Fruit fly (Drosophila melanogaster) whole organism, wandering third instar larva: ENCODE measurements around the gene CG14435.

Experiments
- Abd-B ChIP-seq: fragments of >200 bp; optimal IDR thresholded peaks from 2 replicates; lab custom pipeline; 2017; ENCODE audit warnings: missing biosample characterization, missing genetic modification characterization
- CG32264 ChIP-seq: fragments of 200-800 bp; sonication (Bioruptor generic); optimal IDR thresholded peaks from 2 replicates; lab custom pipeline; 2016; ENCODE audit warnings: missing biosample characterization, missing genetic modification characterization
- CrebA ChIP-seq: fragments of 200-800 bp; sonication (Bioruptor generic); optimal IDR thresholded peaks from 2 replicates; lab custom pipeline; 2016; ENCODE audit warnings: missing biosample characterization, mild to moderate bottlenecking, missing genetic modification characterization, borderline replicate concordance
- Dfd ChIP-seq: fragments of >200 bp; optimal IDR thresholded peaks from 2 replicates; lab custom pipeline; 2017; ENCODE audit warnings: missing biosample characterization, missing genetic modification characterization
- GATAd ChIP-seq: sonication (Bioruptor generic); optimal IDR thresholded peaks from 2 replicates; lab custom pipeline; 2016; ENCODE audit warnings: missing biosample characterization, missing genetic modification characterization
- Rel ChIP-seq, 2 experiments: fragments of 200-800 bp; sonication (Bioruptor generic) in 1 of 2; optimal IDR thresholded peaks; 2 replicates in 1 of 2; 3 replicates in 1 of 2; lab custom pipeline; 2016 to 2019; ENCODE audit warnings: mild to moderate bottlenecking in 2 of 2, missing biosample characterization in 2 of 2, missing genetic modification characterization in 2 of 2, moderate library complexity in 1 of 2
- br ChIP-seq: fragments of 200-800 bp; sonication (Bioruptor generic); optimal IDR thresholded peaks from 2 replicates; lab custom pipeline; 2016; ENCODE audit warnings: missing biosample characterization, missing genetic modification characterization
- foxo ChIP-seq, 2 experiments: fragments of 200-800 bp; sonication (Bioruptor generic); optimal IDR thresholded peaks; 2 replicates in 1 of 2; 3 replicates in 1 of 2; lab custom pipeline; 2016 to 2017; ENCODE audit warnings: missing biosample characterization in 2 of 2, missing genetic modification characterization in 2 of 2
- h ChIP-seq: fragments of 200-800 bp; sonication (Bioruptor generic); optimal IDR thresholded peaks from 3 replicates; lab custom pipeline; 2016; ENCODE audit warnings: missing biosample characterization, mild to moderate bottlenecking, missing genetic modification characterization
- lola ChIP-seq: fragments of >200 bp; optimal IDR thresholded peaks from 2 replicates; lab custom pipeline; 2017; ENCODE audit warnings: missing biosample characterization, missing genetic modification characterization
- pan ChIP-seq: fragments of >200 bp; optimal IDR thresholded peaks from 2 replicates; lab custom pipeline; 2017
- sage ChIP-seq: fragments of 200-800 bp; sonication (Bioruptor generic); optimal IDR thresholded peaks from 2 replicates; lab custom pipeline; 2016; ENCODE audit warnings: missing biosample characterization, mild to moderate bottlenecking, missing genetic modification characterization
- usp ChIP-seq: fragments of >200 bp; optimal IDR thresholded peaks from 2 replicates; lab custom pipeline; 2017; ENCODE audit warnings: missing biosample characterization, missing genetic modification characterization

- TF ChIP-seq Rel (GFP tag; optimal IDR thresholded peaks at IDR 0.05; lab: Kevin White, UChicago) = no peak
- TF ChIP-seq Rel (tag; optimal IDR thresholded peaks at IDR 0.05; lab: Kevin White, UChicago) = peak; percentile 50
- TF ChIP-seq sage (GFP tag; lab: Kevin White, UChicago) = peak; percentile 67
- no peak for TF ChIP-seq Abd-B
- TF ChIP-seq pan (lab: Kevin White, UChicago) = no peak
- TF ChIP-seq Dfd (GFP tag; lab: Kevin White, UChicago) = no peak
- TF ChIP-seq usp (GFP tag; lab: Kevin White, UChicago) = no peak
- TF ChIP-seq CrebA = no peak
- no peak for TF ChIP-seq GATAd (GFP tag; lab: Kevin White, UChicago)
- TF ChIP-seq foxo (GFP tag; optimal IDR thresholded peaks at IDR 0.05; lab: Kevin White, UChicago) = no peak
- no peak for TF ChIP-seq CG32264 (GFP tag; lab: Kevin White, UChicago)
- TF ChIP-seq br (GFP tag; lab: Kevin White, UChicago) = peak; percentile 14
- peak; percentile 8 for TF ChIP-seq h (GFP tag; lab: Kevin White, UChicago)
- TF ChIP-seq lola (GFP tag; lab: Kevin White, UChicago) = no peak
These were observed 19.0 kb upstream of the CG14435 start for dm6 chrX:6862521-6863288.
